Worm (Caenorhabditis elegans): ENCODE measurements around the gene clp-2.

The clp-2 gene

ce11 chrIII:4688965-4689364 lies 14.9 kb downstream of the clp-2 start, which contains the start of gene ppat-1:
ppat-1 (plus strand) TSS chrIII:4689280.
- TF ChIP-seq B0310.2 (tag; optimal IDR thresholded peaks at IDR 0.05), result no peak

ce11 chrIII:4688356-4688755 lies 15.5 kb downstream of the clp-2 start, which contains the start of gene tag-243:
tag-243 (minus strand) TSS chrIII:4688456.
- no peak for TF ChIP-seq scrt-1 (GFP tag; IDR thresholded peaks at IDR 0.05)
- TF ChIP-seq tbx-11 (GFP tag; IDR thresholded peaks at IDR 0.05), result no peak
- TF ChIP-seq pes-1 (GFP tag; IDR thresholded peaks at IDR 0.05), result no peak
- TF ChIP-seq B0310.2 (tag; optimal IDR thresholded peaks at IDR 0.05), result no peak
- TF ChIP-seq sea-1 (GFP tag; conservative IDR thresholded peaks at IDR 0.05), result no peak
- TF ChIP-seq flt-1 (GFP tag; IDR thresholded peaks at IDR 0.05), result no peak
- TF ChIP-seq ama-1 (optimal IDR thresholded peaks at IDR 0.05), result no peak
- TF ChIP-seq F13C5.2 (tag; optimal IDR thresholded peaks at IDR 0.05), result no peak

ce11 chrIII:4687134-4687533 lies 16.7 kb downstream of the clp-2 start:
- TF ChIP-seq hmbx-1 (tag; optimal IDR thresholded peaks at IDR 0.05) (no peak), F13C5.2 (tag; optimal IDR thresholded peaks at IDR 0.05) (no peak), aly-1 (tag; optimal IDR thresholded peaks at IDR 0.05) (no peak), flt-1 (GFP tag; IDR thresholded peaks at IDR 0.05) (no peak), hmg-4 (GFP tag; optimal IDR thresholded peaks at IDR 0.05) (no peak), ceh-13 (GFP tag; optimal IDR thresholded peaks at IDR 0.05) (no peak), sea-1 (GFP tag; conservative IDR thresholded peaks at IDR 0.05) (no peak), tbx-11 (GFP tag; IDR thresholded peaks at IDR 0.05) (no peak), ama-1 (optimal IDR thresholded peaks at IDR 0.05) (no peak), tbx-37 (GFP tag; conservative IDR thresholded peaks at IDR 0.05) (no peak), scrt-1 (GFP tag; IDR thresholded peaks at IDR 0.05) (no peak), tra-4 (tag; optimal IDR thresholded peaks at IDR 0.05) (no peak), B0310.2 (tag; optimal IDR thresholded peaks at IDR 0.05) (no peak), ets-7 (tag; optimal IDR thresholded peaks at IDR 0.05) (no peak), hnd-1 (tag; optimal IDR thresholded peaks at IDR 0.05) (no peak), pes-1 (GFP tag; IDR thresholded peaks at IDR 0.05) (no peak), ceh-36 (tag; optimal IDR thresholded peaks at IDR 0.05) (no peak)

ce11 chrIII:4679963-4680484 lies 23.8 kb downstream of the clp-2 start, which contains the start of gene srg-11:
srg-11 (plus strand) TSS chrIII:4680013.
- TF ChIP-seq ama-1 (optimal IDR thresholded peaks at IDR 0.05), result no peak
- no peak for TF ChIP-seq sea-1 (GFP tag; conservative IDR thresholded peaks at IDR 0.05)
- no peak for TF ChIP-seq pes-1 (GFP tag; IDR thresholded peaks at IDR 0.05)
- TF ChIP-seq ceh-13 (GFP tag; optimal IDR thresholded peaks at IDR 0.05), result no peak
- no peak for TF ChIP-seq B0310.2 (tag; optimal IDR thresholded peaks at IDR 0.05)
- no peak for TF ChIP-seq tra-4 (tag; optimal IDR thresholded peaks at IDR 0.05)
- TF ChIP-seq F13C5.2 (tag; optimal IDR thresholded peaks at IDR 0.05), result no peak
- TF ChIP-seq hnd-1 (tag; optimal IDR thresholded peaks at IDR 0.05), result no peak
- no peak for TF ChIP-seq scrt-1 (GFP tag; IDR thresholded peaks at IDR 0.05)
- no peak for TF ChIP-seq aly-1 (tag; optimal IDR thresholded peaks at IDR 0.05)
- no peak for TF ChIP-seq ets-7 (tag; optimal IDR thresholded peaks at IDR 0.05)
- no peak for TF ChIP-seq ceh-36 (tag; optimal IDR thresholded peaks at IDR 0.05)
- TF ChIP-seq tbx-11 (GFP tag; IDR thresholded peaks at IDR 0.05), result no peak
- TF ChIP-seq tbx-37 (GFP tag; conservative IDR thresholded peaks at IDR 0.05), result no peak
- TF ChIP-seq hmbx-1 (tag; optimal IDR thresholded peaks at IDR 0.05), result no peak
- TF ChIP-seq flt-1 (GFP tag; IDR thresholded peaks at IDR 0.05), result no peak

ce11 chrIII:4677466-4677865 lies 26.4 kb downstream of the clp-2 start, which contains the start of gene srg-10:
srg-10 (plus strand) TSS chrIII:4677766.
- TF ChIP-seq tbx-37 (GFP tag; conservative IDR thresholded peaks at IDR 0.05) (no peak), hnd-1 (tag; optimal IDR thresholded peaks at IDR 0.05) (no peak), sea-1 (GFP tag; conservative IDR thresholded peaks at IDR 0.05) (no peak), ama-1 (optimal IDR thresholded peaks at IDR 0.05) (no peak), ceh-36 (tag; optimal IDR thresholded peaks at IDR 0.05) (no peak), B0310.2 (tag; optimal IDR thresholded peaks at IDR 0.05) (no peak), scrt-1 (GFP tag; IDR thresholded peaks at IDR 0.05) (no peak), tra-4 (tag; optimal IDR thresholded peaks at IDR 0.05) (no peak), F13C5.2 (tag; optimal IDR thresholded peaks at IDR 0.05) (no peak), hmbx-1 (tag; optimal IDR thresholded peaks at IDR 0.05) (no peak), ets-7 (tag; optimal IDR thresholded peaks at IDR 0.05) (no peak)

- no peak for TF ChIP-seq ceh-13 (GFP tag; optimal IDR thresholded peaks at IDR 0.05)
- no peak for TF ChIP-seq hmg-4 (GFP tag; optimal IDR thresholded peaks at IDR 0.05)
- no peak for TF ChIP-seq sea-1 (GFP tag; conservative IDR thresholded peaks at IDR 0.05)
- TF ChIP-seq hmbx-1 (tag; optimal IDR thresholded peaks at IDR 0.05), result no peak
- TF ChIP-seq tbx-11 (GFP tag; IDR thresholded peaks at IDR 0.05), result no peak
- TF ChIP-seq aly-1 (tag; optimal IDR thresholded peaks at IDR 0.05), result no peak
- no peak for TF ChIP-seq pes-1 (GFP tag; IDR thresholded peaks at IDR 0.05)
- TF ChIP-seq ceh-36 (tag; optimal IDR thresholded peaks at IDR 0.05), result no peak
- TF ChIP-seq hnd-1 (tag; optimal IDR thresholded peaks at IDR 0.05), result no peak
- no peak for TF ChIP-seq ama-1 (optimal IDR thresholded peaks at IDR 0.05)
- no peak for TF ChIP-seq F13C5.2 (tag; optimal IDR thresholded peaks at IDR 0.05)
- no peak for TF ChIP-seq tra-4 (tag; optimal IDR thresholded peaks at IDR 0.05)
- no peak for TF ChIP-seq tbx-37 (GFP tag; conservative IDR thresholded peaks at IDR 0.05)
- TF ChIP-seq ets-7 (tag; optimal IDR thresholded peaks at IDR 0.05), result no peak
- TF ChIP-seq B0310.2 (tag; optimal IDR thresholded peaks at IDR 0.05), result no peak
- no peak for TF ChIP-seq scrt-1 (GFP tag; IDR thresholded peaks at IDR 0.05)
- TF ChIP-seq flt-1 (GFP tag; IDR thresholded peaks at IDR 0.05), result no peak
These were observed 31.9 kb downstream of the clp-2 start, which contains the start of gene srg-13 for ce11 chrIII:4671949-4672348. srg-13 (plus strand) TSS chrIII:4672249.

ce11 chrIII:4671491-4671890 lies 32.3 kb downstream of the clp-2 start, which contains the start of gene T23F11.11:
T23F11.11 (minus strand) TSS chrIII:4671591.
- no peak for TF ChIP-seq hnd-1 (tag; optimal IDR thresholded peaks at IDR 0.05)

ce11 chrIII:4668073-4668472 lies 35.8 kb downstream of the clp-2 start:
- TF ChIP-seq F13C5.2 (tag; optimal IDR thresholded peaks at IDR 0.05) (no peak), hmbx-1 (tag; optimal IDR thresholded peaks at IDR 0.05) (no peak), ets-7 (tag; optimal IDR thresholded peaks at IDR 0.05) (no peak), scrt-1 (GFP tag; IDR thresholded peaks at IDR 0.05) (no peak), aly-1 (tag; optimal IDR thresholded peaks at IDR 0.05) (no peak), pes-1 (GFP tag; IDR thresholded peaks at IDR 0.05) (no peak), tbx-37 (GFP tag; conservative IDR thresholded peaks at IDR 0.05) (no peak), flt-1 (GFP tag; IDR thresholded peaks at IDR 0.05) (no peak), ama-1 (optimal IDR thresholded peaks at IDR 0.05) (no peak), ceh-13 (GFP tag; optimal IDR thresholded peaks at IDR 0.05) (no peak), hmg-4 (GFP tag; optimal IDR thresholded peaks at IDR 0.05) (no peak), tra-4 (tag; optimal IDR thresholded peaks at IDR 0.05) (no peak), B0310.2 (tag; optimal IDR thresholded peaks at IDR 0.05) (no peak), ceh-36 (tag; optimal IDR thresholded peaks at IDR 0.05) (no peak), tbx-11 (GFP tag; IDR thresholded peaks at IDR 0.05) (no peak), sea-1 (GFP tag; conservative IDR thresholded peaks at IDR 0.05) (no peak), hnd-1 (tag; optimal IDR thresholded peaks at IDR 0.05) (no peak)
